Fruit fly (Drosophila melanogaster) whole organism, embryonic: ENCODE data around the gene Eno.

Experiments
- Atf3 ChIP-seq: fragments of 200-800 bp; sonication (Bioruptor generic); optimal IDR thresholded peaks from 3 replicates; lab custom pipeline; 2016; ENCODE audit warnings: missing biosample characterization, missing genetic modification characterization
- Atf6 ChIP-seq: fragments of 200-800 bp; sonication (Bioruptor generic); IDR thresholded peaks from 2 replicates; pipeline ENCODE4 v1.3.6; 2022; ENCODE audit warnings: missing biosample characterization, missing genetic modification characterization
- B-H2 ChIP-seq: fragments of 200-800 bp; sonication (Bioruptor generic); optimal IDR thresholded peaks from 2 replicates; lab custom pipeline; 2018; ENCODE audit warnings: missing biosample characterization, mild to moderate bottlenecking, missing genetic modification characterization
- Bdp1 ChIP-seq: fragments of 200-800 bp; sonication (Bioruptor generic); optimal IDR thresholded peaks from 3 replicates; lab custom pipeline; 2016; ENCODE audit warnings: missing biosample characterization, missing genetic modification characterization
- Bgb ChIP-seq: fragments of 200-800 bp; sonication (Bioruptor generic); IDR thresholded peaks from 2 replicates; pipeline ENCODE4 v1.3.6; 2022; ENCODE audit warnings: missing biosample characterization, missing genetic modification characterization; ENCODE audit not compliant: partially characterized antibody
- CG10321 ChIP-seq: fragments of 200-800 bp; sonication (Bioruptor generic); IDR thresholded peaks from 2 replicates; pipeline ENCODE4 v1.3.6; 2022; ENCODE audit warnings: missing biosample characterization, missing genetic modification characterization
- CG10431 ChIP-seq: fragments of 200-800 bp; sonication (Bioruptor generic); optimal IDR thresholded peaks from 3 replicates; lab custom pipeline; 2018; ENCODE audit warnings: missing biosample characterization, mild to moderate bottlenecking, missing genetic modification characterization
- CG10959 ChIP-seq: fragments of 200-800 bp; sonication (Bioruptor generic); IDR thresholded peaks from 2 replicates; pipeline ENCODE4 v1.3.6; 2022; ENCODE audit warnings: missing biosample characterization, missing genetic modification characterization
- CG12071 ChIP-seq: fragments of 200-800 bp; sonication (Bioruptor generic); optimal IDR thresholded peaks from 3 replicates; lab custom pipeline; 2018; ENCODE audit warnings: missing biosample characterization, mild to moderate bottlenecking, missing genetic modification characterization
- CG12219 ChIP-seq: fragments of 200-800 bp; sonication (Bioruptor generic); optimal IDR thresholded peaks from 3 replicates; lab custom pipeline; 2018; ENCODE audit warnings: missing biosample characterization, mild to moderate bottlenecking, missing genetic modification characterization
- CG12769 ChIP-seq: fragments of 200-800 bp; sonication (Bioruptor generic); optimal IDR thresholded peaks from 2 replicates; lab custom pipeline; 2019; ENCODE audit warnings: missing biosample characterization, mild to moderate bottlenecking, missing genetic modification characterization, moderate library complexity
- CG15011 ChIP-seq: fragments of 200-800 bp; sonication (Bioruptor generic); optimal IDR thresholded peaks from 3 replicates; lab custom pipeline; 2018; ENCODE audit warnings: missing biosample characterization, mild to moderate bottlenecking, missing genetic modification characterization
- CG1529 ChIP-seq: fragments of 200-800 bp; sonication (Bioruptor generic); optimal IDR thresholded peaks from 3 replicates; lab custom pipeline; 2018; ENCODE audit warnings: missing biosample characterization, missing genetic modification characterization
- CG15479 ChIP-seq: fragments of 200-800 bp; sonication (Bioruptor generic); optimal IDR thresholded peaks from 3 replicates; lab custom pipeline; 2019; ENCODE audit warnings: missing biosample characterization, mild to moderate bottlenecking, missing genetic modification characterization, moderate library complexity
- CG17328 ChIP-seq: fragments of 200-800 bp; sonication (Bioruptor generic); IDR thresholded peaks from 2 replicates; pipeline ENCODE4 v1.3.6; 2022; ENCODE audit warnings: missing biosample characterization, missing genetic modification characterization
- CG3281 ChIP-seq: fragments of 200-800 bp; sonication (Bioruptor generic); optimal IDR thresholded peaks from 3 replicates; lab custom pipeline; 2017; ENCODE audit warnings: missing biosample characterization, mild to moderate bottlenecking, missing genetic modification characterization
- CG34224 ChIP-seq: fragments of 200-800 bp; sonication (Bioruptor generic); IDR thresholded peaks from 3 replicates; pipeline ENCODE4 v1.3.6; 2022; ENCODE audit warnings: missing biosample characterization, missing genetic modification characterization; ENCODE audit not compliant: partially characterized antibody
- CG7839 ChIP-seq: fragments of 200-800 bp; sonication (Bioruptor generic); optimal IDR thresholded peaks from 3 replicates; lab custom pipeline; 2018; ENCODE audit warnings: missing biosample characterization, mild to moderate bottlenecking, missing genetic modification characterization, moderate library complexity
- CG8281 ChIP-seq: fragments of 200-800 bp; sonication (Bioruptor generic); optimal IDR thresholded peaks from 2 replicates; lab custom pipeline; 2018; ENCODE audit warnings: missing biosample characterization, mild to moderate bottlenecking, missing genetic modification characterization, moderate library complexity
- CG8388 ChIP-seq: fragments of 200-800 bp; sonication (Bioruptor generic); optimal IDR thresholded peaks from 2 replicates; lab custom pipeline; 2019; ENCODE audit warnings: missing biosample characterization, mild to moderate bottlenecking, missing genetic modification characterization, moderate library complexity
- CG8478 ChIP-seq: fragments of >200 bp; optimal IDR thresholded peaks from 2 replicates; lab custom pipeline; 2018
- CG8944 ChIP-seq: fragments of 200-800 bp; sonication (Bioruptor generic); optimal IDR thresholded peaks from 3 replicates; lab custom pipeline; 2016; ENCODE audit warnings: missing biosample characterization, missing genetic modification characterization
- CG9609 ChIP-seq: fragments of 200-800 bp; sonication (Bioruptor generic); optimal IDR thresholded peaks from 3 replicates; lab custom pipeline; 2016; ENCODE audit warnings: missing biosample characterization, missing genetic modification characterization
- Camta ChIP-seq: fragments of 200-800 bp; sonication (Bioruptor generic); optimal IDR thresholded peaks from 2 replicates; lab custom pipeline; 2016; ENCODE audit warnings: missing biosample characterization, missing genetic modification characterization
- Dfd ChIP-seq, 2 experiments: fragments of >200 bp; optimal IDR thresholded peaks; 2 replicates each; lab custom pipeline; 2017; ENCODE audit warnings: missing biosample characterization in 2 of 2, missing genetic modification characterization in 2 of 2
- Dip2 ChIP-seq: fragments of 200-800 bp; sonication (Bioruptor generic); IDR thresholded peaks from 2 replicates; pipeline ENCODE4 v1.3.6; 2022; ENCODE audit warnings: missing biosample characterization, missing genetic modification characterization
- ERR ChIP-seq: fragments of 200-800 bp; sonication (Bioruptor generic); optimal IDR thresholded peaks from 2 replicates; lab custom pipeline; 2016; ENCODE audit warnings: missing biosample characterization, missing genetic modification characterization
- Eip74EF ChIP-seq, 2 experiments: fragments of 200-800 bp in 1 of 2; fragments of >200 bp in 1 of 2; sonication (Bioruptor generic) in 1 of 2; optimal IDR thresholded peaks; 2 replicates each; lab custom pipeline; 2017 to 2019; ENCODE audit warnings: missing biosample characterization in 2 of 2, missing genetic modification characterization in 2 of 2, mild to moderate bottlenecking in 1 of 2, moderate library complexity in 1 of 2
- Meics ChIP-seq: fragments of 200-800 bp; sonication (Bioruptor generic); optimal IDR thresholded peaks from 2 replicates; lab custom pipeline; 2017; ENCODE audit warnings: missing biosample characterization, mild to moderate bottlenecking, missing genetic modification characterization
- NC2α ChIP-seq: fragments of 200-800 bp; sonication (Bioruptor generic); optimal IDR thresholded peaks from 2 replicates; lab custom pipeline; 2016; ENCODE audit warnings: missing biosample characterization, missing genetic modification characterization
- Sox100B ChIP-seq: fragments of 200-800 bp; sonication (Bioruptor generic); optimal IDR thresholded peaks from 3 replicates; lab custom pipeline; 2018; ENCODE audit warnings: missing biosample characterization, mild to moderate bottlenecking, missing genetic modification characterization
- Spps ChIP-seq: fragments of 200-800 bp; sonication (Bioruptor generic); optimal IDR thresholded peaks from 2 replicates; lab custom pipeline; 2018; ENCODE audit warnings: missing biosample characterization, mild to moderate bottlenecking, missing genetic modification characterization
- aop ChIP-seq: fragments of 200-800 bp; sonication (Bioruptor generic); IDR thresholded peaks from 2 replicates; pipeline ENCODE4 v1.3.6; 2022; ENCODE audit warnings: missing biosample characterization, missing genetic modification characterization
- ase ChIP-seq: fragments of 200-800 bp; sonication (Bioruptor generic); IDR thresholded peaks from 3 replicates; pipeline ENCODE4 v1.3.6; 2022; ENCODE audit warnings: missing biosample characterization, missing genetic modification characterization
- bowl ChIP-seq: fragments of 200-800 bp; sonication (Bioruptor generic); IDR thresholded peaks from 2 replicates; pipeline ENCODE4 v1.3.6; 2022; ENCODE audit warnings: missing biosample characterization, missing genetic modification characterization
- dati ChIP-seq: fragments of 200-800 bp; sonication (Bioruptor generic); IDR thresholded peaks from 2 replicates; pipeline ENCODE4 v1.3.6; 2022; ENCODE audit warnings: missing biosample characterization, missing genetic modification characterization
- ewg ChIP-seq: fragments of 200-800 bp; sonication (Bioruptor generic); optimal IDR thresholded peaks from 3 replicates; lab custom pipeline; 2017; ENCODE audit warnings: mild to moderate bottlenecking, missing biosample characterization, missing genetic modification reagents, missing genetic modification characterization
- ftz-f1 ChIP-seq: fragments of 200-800 bp; sonication (Bioruptor generic); optimal IDR thresholded peaks from 2 replicates; lab custom pipeline; 2016; ENCODE audit warnings: missing biosample characterization, missing genetic modification characterization
- grau ChIP-seq: fragments of 200-800 bp; optimal IDR thresholded peaks from 3 replicates; lab custom pipeline; 2019; ENCODE audit warnings: missing biosample characterization, mild to moderate bottlenecking, missing genetic modification characterization, moderate library complexity
- lbe ChIP-seq: fragments of 200-800 bp; sonication (Bioruptor generic); optimal IDR thresholded peaks from 2 replicates; lab custom pipeline; 2016; ENCODE audit warnings: missing biosample characterization, mild to moderate bottlenecking, missing genetic modification characterization
- lmd ChIP-seq: fragments of 200-800 bp; sonication (Bioruptor generic); IDR thresholded peaks from 2 replicates; pipeline ENCODE4 v1.3.6; 2022; ENCODE audit warnings: missing biosample characterization, missing genetic modification characterization
- mld ChIP-seq: fragments of 200-800 bp; sonication (Bioruptor generic); IDR thresholded peaks from 3 replicates; pipeline ENCODE4 v1.3.6; 2022; ENCODE audit warnings: missing biosample characterization, missing genetic modification characterization; ENCODE audit not compliant: partially characterized antibody
- nerfin-2 ChIP-seq: fragments of 200-800 bp; sonication (Bioruptor generic); IDR thresholded peaks from 2 replicates; pipeline ENCODE4 v1.3.6; 2022; ENCODE audit warnings: missing biosample characterization, missing genetic modification characterization; ENCODE audit not compliant: partially characterized antibody
- phol ChIP-seq: fragments of 200-800 bp; sonication (Bioruptor generic); optimal IDR thresholded peaks from 3 replicates; lab custom pipeline; 2018; ENCODE audit warnings: missing biosample characterization, mild to moderate bottlenecking, missing genetic modification characterization, moderate library complexity
- pita ChIP-seq: fragments of 200-800 bp; sonication (Bioruptor generic); optimal IDR thresholded peaks from 2 replicates; lab custom pipeline; 2017; ENCODE audit warnings: missing biosample characterization, mild to moderate bottlenecking, missing genetic modification characterization
- row ChIP-seq: fragments of 200-800 bp; sonication (Bioruptor generic); IDR thresholded peaks from 3 replicates; pipeline ENCODE4 v1.3.6; 2022; ENCODE audit warnings: missing biosample characterization, missing genetic modification characterization
- scrt ChIP-seq: fragments of 200-800 bp; sonication (Bioruptor generic); optimal IDR thresholded peaks from 2 replicates; lab custom pipeline; 2018; ENCODE audit warnings: missing biosample characterization, mild to moderate bottlenecking, missing genetic modification characterization, moderate library complexity
- sim ChIP-seq: fragments of 200-800 bp; sonication (Bioruptor generic); IDR thresholded peaks from 2 replicates; pipeline ENCODE4 v1.3.6; 2022; ENCODE audit warnings: missing biosample characterization, missing genetic modification characterization
- tx ChIP-seq: fragments of 200-800 bp; sonication (Bioruptor generic); optimal IDR thresholded peaks from 2 replicates; lab custom pipeline; 2016; ENCODE audit warnings: missing biosample characterization, missing genetic modification characterization
- zen2 ChIP-seq: fragments of 200-800 bp; sonication (Bioruptor generic); IDR thresholded peaks from 3 replicates; pipeline ENCODE4 v1.3.6; 2022; ENCODE audit warnings: missing biosample characterization, missing genetic modification characterization; ENCODE audit not compliant: partially characterized antibody
- zf30C ChIP-seq: fragments of 200-800 bp; sonication (Bioruptor generic); optimal IDR thresholded peaks from 3 replicates; lab custom pipeline; 2018; ENCODE audit warnings: missing biosample characterization, mild to moderate bottlenecking, missing genetic modification characterization

The Eno gene

DNA sequence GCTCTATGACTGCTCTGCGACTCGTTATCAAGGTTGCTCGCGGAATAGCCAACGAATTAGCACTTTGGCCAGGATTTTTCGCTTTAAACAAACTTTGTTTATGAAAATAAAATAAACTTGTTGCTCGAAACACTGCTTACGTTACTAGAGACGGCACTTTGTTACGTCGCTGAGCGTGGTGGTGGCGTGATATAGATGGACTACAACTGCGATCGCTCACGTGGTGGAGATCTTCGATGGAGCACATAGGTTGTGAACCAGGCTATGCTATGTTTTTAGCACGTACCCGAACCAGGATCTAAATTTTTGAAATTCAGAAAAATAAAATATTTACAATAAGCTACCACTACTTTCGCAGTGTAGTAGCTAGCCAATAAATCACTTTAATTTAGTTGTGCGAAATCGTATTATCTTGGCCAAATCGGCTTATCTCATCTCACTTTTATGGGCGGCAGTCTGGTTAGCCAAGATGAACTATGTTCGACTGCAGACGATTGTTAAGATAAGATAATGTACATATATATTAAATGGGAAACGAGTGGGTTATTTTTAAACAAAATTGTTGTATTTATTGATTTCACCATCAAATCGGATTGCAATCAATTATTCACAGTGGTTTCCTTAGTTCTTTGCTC lies 13.6 kb downstream of the Eno start, which contains the start of gene frtz (continued):
- TF ChIP-seq CG10959 (GFP tag; lab: Robert Waterston, UW) (no peak), phol (tag; lab: Kevin White, UChicago) (peak; percentile 38), CG10431 (GFP tag; lab: Kevin White, UChicago) (no peak), Meics (GFP tag; lab: Kevin White, UChicago) (no peak), Atf6 (GFP tag; lab: Robert Waterston, UW) (no peak), CG7839 (tag; lab: Kevin White, UChicago) (no peak), Sox100B (GFP tag; lab: Kevin White, UChicago) (no peak), aop (GFP tag; lab: Robert Waterston, UW) (no peak), CG12769 (tag; lab: Kevin White, UChicago) (no peak), ERR (GFP tag; lab: Kevin White, UChicago) (no peak), mld (GFP tag; lab: Robert Waterston, UW) (peak; percentile 81; the same call in 2 of the 3 replicates), CG3281 (GFP tag; lab: Kevin White, UChicago) (no peak), zen2 (GFP tag; lab: Robert Waterston, UW) (no peak; the same call in 2 of the 3 replicates), CG8944 (GFP tag; lab: Kevin White, UChicago) (no peak), CG12219 (GFP tag; lab: Kevin White, UChicago) (no peak), CG9609 (GFP tag; lab: Kevin White, UChicago) (no peak), Spps (tag; lab: Kevin White, UChicago) (no peak), B-H2 (no peak), CG17328 (GFP tag; lab: Robert Waterston, UW) (no peak), CG1529 (GFP tag; lab: Kevin White, UChicago) (no peak), Dip2 (GFP tag; lab: Robert Waterston, UW) (no peak), CG12071 (GFP tag; lab: Kevin White, UChicago) (no peak), dati (no peak), tx (GFP tag; lab: Kevin White, UChicago) (no peak), CG15479 (GFP tag; lab: Kevin White, UChicago) (no peak), bowl (GFP tag; lab: Robert Waterston, UW) (no peak), sim (GFP tag; lab: Robert Waterston, UW) (no peak), row (GFP tag; lab: Robert Waterston, UW) (peak; percentile 61), CG8388 (GFP tag; lab: Kevin White, UChicago) (no peak), ftz-f1 (GFP tag; lab: Kevin White, UChicago) (no peak), grau (no peak), ase (no peak), lbe (no peak), pita (peak; percentile 85), Bdp1 (no peak), NC2α (GFP tag; lab: Kevin White, UChicago) (no peak), ewg (GFP tag; lab: Kevin White, UChicago) (no peak), zf30C (GFP tag; lab: Kevin White, UChicago) (no peak), CG8281 (tag; lab: Kevin White, UChicago) (no peak), CG34224 (peak; percentile 72), CG10321 (no peak), lmd (GFP tag; lab: Robert Waterston, UW) (no peak), Eip74EF (GFP tag; optimal IDR thresholded peaks at IDR 0.05; lab: Kevin White, UChicago) (no peak), nerfin-2 (GFP tag; lab: Robert Waterston, UW) (peak; percentile 49), Camta (GFP tag; lab: Kevin White, UChicago) (no peak), CG15011 (GFP tag; lab: Kevin White, UChicago) (no peak), Dfd (GFP tag; optimal IDR thresholded peaks at IDR 0.05; lab: Kevin White, UChicago) (no peak), Atf3 (no peak), Bgb (peak; percentile 90), CG8478 (lab: Kevin White, UChicago) (no peak), scrt (GFP tag; lab: Kevin White, UChicago) (peak; percentile 71)
